Worm (Caenorhabditis elegans): ENCODE results near the gene C01G10.6.

ce11 chrV:15065068-15065744, 22.2 kb upstream of the C01G10.6 start, which contains the start of gene C25D7.9:
- TF ChIP-seq pha-4 (tag; optimal IDR thresholded peaks at IDR 0.05) (no peak), hlh-30 (tag; optimal IDR thresholded peaks at IDR 0.05; ENCODE audit: insufficient read depth) (no peak), F13H6.1 (tag; optimal IDR thresholded peaks at IDR 0.05) (no peak), pax-1 (tag; optimal IDR thresholded peaks at IDR 0.05) (no peak), ttx-3 (tag; optimal IDR thresholded peaks at IDR 0.05) (no peak), unc-86 (tag; optimal IDR thresholded peaks at IDR 0.05) (no peak), mec-3 (tag; optimal IDR thresholded peaks at IDR 0.05; ENCODE audit: borderline replicate concordance) (no peak), fkh-6 (tag; optimal IDR thresholded peaks at IDR 0.05) (no peak), ceh-31 (tag; optimal IDR thresholded peaks at IDR 0.05) (peak; percentile 65), pag-3 (tag; optimal IDR thresholded peaks at IDR 0.05; ENCODE audit: borderline replicate concordance) (no peak)
